Fruit fly (Drosophila melanogaster): ENCODE data around the gene Lasp.

Lasp gene

dm6 chr3L:16758504-16759109, 47.1 kb upstream of the Lasp start (continued):
- TF ChIP-seq Eip78C (GFP tag) (peak; percentile 98), CG34406 (GFP tag; optimal IDR thresholded peaks at IDR 0.05) (peak; percentile 69), CG1621 (tag; optimal IDR thresholded peaks at IDR 0.05) (peak; percentile 86), Ets21C (GFP tag; optimal IDR thresholded peaks at IDR 0.05) (peak; percentile 53), CG6808 (GFP tag; optimal IDR thresholded peaks at IDR 0.05) (peak; percentile 94), Lpt (GFP tag; optimal IDR thresholded peaks at IDR 0.05) (peak; percentile 88), topi (GFP tag; optimal IDR thresholded peaks at IDR 0.05) (peak; percentile 82), lz (GFP tag; optimal IDR thresholded peaks at IDR 0.05) (peak; percentile 73), CG11902 (GFP tag; optimal IDR thresholded peaks at IDR 0.05) (peak; percentile 70), spab (GFP tag; optimal IDR thresholded peaks at IDR 0.05) (peak; percentile 78), dac (GFP tag; optimal IDR thresholded peaks at IDR 0.05) (peak; percentile 65), Eip75B (GFP tag; optimal IDR thresholded peaks at IDR 0.05) (peak; percentile 91), CG10631 (GFP tag; optimal IDR thresholded peaks at IDR 0.05) (peak; percentile 82), ss (GFP tag; optimal IDR thresholded peaks at IDR 0.05) (peak; percentile 93 to 96), Sox14 (GFP tag; optimal IDR thresholded peaks at IDR 0.05) (peak; percentile 79), CG32006 (GFP tag; optimal IDR thresholded peaks at IDR 0.05) (peak; percentile 82)

- TF ChIP-seq cyc (GFP tag; optimal IDR thresholded peaks at IDR 0.05) (no peak), CG1621 (tag; optimal IDR thresholded peaks at IDR 0.05) (no peak), CG34406 (GFP tag; optimal IDR thresholded peaks at IDR 0.05) (no peak), CG10631 (GFP tag; optimal IDR thresholded peaks at IDR 0.05) (no peak), CG15336 (GFP tag; IDR thresholded peaks at IDR 0.05) (no peak), OdsH (GFP tag; optimal IDR thresholded peaks at IDR 0.05) (no peak), Hr38 (GFP tag; optimal IDR thresholded peaks at IDR 0.05) (no peak), CG31627 (GFP tag; optimal IDR thresholded peaks at IDR 0.05) (no peak), Hr4 (GFP tag; optimal IDR thresholded peaks at IDR 0.05) (no peak), salr (GFP tag; optimal IDR thresholded peaks at IDR 0.05) (no peak), Met (GFP tag; optimal IDR thresholded peaks at IDR 0.05) (no peak)
These were observed 43.7 kb upstream of the Lasp start, which contains the start of gene CG42852 for dm6 chr3L:16755189-16755588. Gene CG42852 (plus strand): TSS chr3L:16755489.

dm6 chr3L:16752402-16753096, 41.1 kb upstream of the Lasp start:
- peak; percentile 80 for TF ChIP-seq CG6276 (GFP tag; optimal IDR thresholded peaks at IDR 0.05)
- TF ChIP-seq CG10669 (GFP tag; optimal IDR thresholded peaks at IDR 0.05) = peak; percentile 65
- TF ChIP-seq CG3032 (tag; optimal IDR thresholded peaks at IDR 0.05) = peak; percentile 60
- TF ChIP-seq CG31627 (GFP tag; optimal IDR thresholded peaks at IDR 0.05) = peak; percentile 38
- TF ChIP-seq vri (GFP tag; optimal IDR thresholded peaks at IDR 0.05) = no peak
- TF ChIP-seq eg (GFP tag; IDR thresholded peaks at IDR 0.05) = peak; percentile 81
- TF ChIP-seq Ets96B (tag; optimal IDR thresholded peaks at IDR 0.05) = peak; percentile 69
- TF ChIP-seq CG15336 (GFP tag; IDR thresholded peaks at IDR 0.05) = peak; percentile 82
- TF ChIP-seq Ets21C (GFP tag; optimal IDR thresholded peaks at IDR 0.05) = peak; percentile 2
- peak; percentile 36 for TF ChIP-seq esn (GFP tag; optimal IDR thresholded peaks at IDR 0.05)
- peak; percentile 75 for TF ChIP-seq CG32006 (GFP tag; optimal IDR thresholded peaks at IDR 0.05)
- peak; percentile 68 for TF ChIP-seq CG7368 (GFP tag; optimal IDR thresholded peaks at IDR 0.05)
- peak; percentile 50 for TF ChIP-seq CG4318 (GFP tag; optimal IDR thresholded peaks at IDR 0.05)
- peak; percentile 81 for TF ChIP-seq CG10631 (GFP tag; optimal IDR thresholded peaks at IDR 0.05)
- peak; percentile 34 for TF ChIP-seq lz (GFP tag; optimal IDR thresholded peaks at IDR 0.05)
- TF ChIP-seq ss (GFP tag; optimal IDR thresholded peaks at IDR 0.05) = peak; percentile 34 to 64
- peak; percentile 56 for TF ChIP-seq CG6792 (GFP tag; optimal IDR thresholded peaks at IDR 0.05)
- TF ChIP-seq Sox15 (GFP tag; optimal IDR thresholded peaks at IDR 0.05) = no peak
- peak; percentile 18 for TF ChIP-seq dac (GFP tag; optimal IDR thresholded peaks at IDR 0.05)
- TF ChIP-seq CG6808 (GFP tag; optimal IDR thresholded peaks at IDR 0.05) = peak; percentile 62
- peak; percentile 91 for TF ChIP-seq Eip78C (GFP tag)
- peak; percentile 57 for TF ChIP-seq net (GFP tag; optimal IDR thresholded peaks at IDR 0.05)
- TF ChIP-seq CG1621 (tag; optimal IDR thresholded peaks at IDR 0.05) = peak; percentile 60
- TF ChIP-seq CG11902 (GFP tag; optimal IDR thresholded peaks at IDR 0.05) = peak; percentile 27
- TF ChIP-seq Hr4 (GFP tag; optimal IDR thresholded peaks at IDR 0.05) = peak; percentile 70
- peak; percentile 5 for TF ChIP-seq CG8319 (GFP tag; optimal IDR thresholded peaks at IDR 0.05)
- peak; percentile 14 for TF ChIP-seq Sox102F (GFP tag; optimal IDR thresholded peaks at IDR 0.05)
- no peak for TF ChIP-seq Blimp-1 (GFP tag; optimal IDR thresholded peaks at IDR 0.05)
- no peak for TF ChIP-seq fd85E (GFP tag; optimal IDR thresholded peaks at IDR 0.05)
- TF ChIP-seq CG11294 (GFP tag; IDR thresholded peaks at IDR 0.05) = peak; percentile 50; the same call in 1 of the 2 replicates
- TF ChIP-seq spab (GFP tag; optimal IDR thresholded peaks at IDR 0.05) = peak; percentile 66
- TF ChIP-seq fd59A (GFP tag; optimal IDR thresholded peaks at IDR 0.05) = peak; percentile 57
- peak; percentile 63 for TF ChIP-seq pdm3 (GFP tag; optimal IDR thresholded peaks at IDR 0.05)
